Fruit fly (Drosophila melanogaster) whole organism, prepupa: Measurements from ENCODE around the gene CG1785.

Experiments
- CG10669 ChIP-seq: fragments of 200-800 bp; sonication (Bioruptor generic); optimal IDR thresholded peaks from 3 replicates; lab custom pipeline; 2018; ENCODE audit warnings: missing biosample characterization, mild to moderate bottlenecking, missing genetic modification characterization, moderate library complexity
- CG16779 ChIP-seq: fragments of 200-800 bp; sonication (Bioruptor generic); optimal IDR thresholded peaks from 3 replicates; lab custom pipeline; 2017; ENCODE audit warnings: missing biosample characterization, mild to moderate bottlenecking, missing genetic modification characterization
- CG6854 ChIP-seq: fragments of 200-800 bp; sonication (Bioruptor generic); optimal IDR thresholded peaks from 2 replicates; lab custom pipeline; 2017; ENCODE audit warnings: missing biosample characterization, mild to moderate bottlenecking, missing genetic modification characterization
- CG8319 ChIP-seq: fragments of 200-800 bp; sonication (Bioruptor generic); optimal IDR thresholded peaks from 3 replicates; lab custom pipeline; 2016; ENCODE audit warnings: missing biosample characterization, missing genetic modification characterization
- Ets96B ChIP-seq: fragments of 200-800 bp; optimal IDR thresholded peaks from 2 replicates; lab custom pipeline; 2019; ENCODE audit warnings: missing biosample characterization, mild to moderate bottlenecking, missing genetic modification characterization, moderate library complexity
- cyc ChIP-seq: fragments of 200-800 bp; sonication (Bioruptor generic); optimal IDR thresholded peaks from 3 replicates; lab custom pipeline; 2016; ENCODE audit warnings: missing biosample characterization, missing genetic modification characterization
- pdm3 ChIP-seq: fragments of 200-800 bp; sonication (Bioruptor generic); optimal IDR thresholded peaks from 3 replicates; lab custom pipeline; 2016; ENCODE audit warnings: missing biosample characterization, missing genetic modification characterization
- spab ChIP-seq: fragments of 200-800 bp; sonication (Bioruptor generic); optimal IDR thresholded peaks from 2 replicates; lab custom pipeline; 2017; ENCODE audit warnings: missing biosample characterization, mild to moderate bottlenecking, missing genetic modification characterization, missing genetic modification reagents

- TF ChIP-seq CG16779 (tag; lab: Kevin White, UChicago) (no peak), CG8319 (no peak), cyc (GFP tag; lab: Kevin White, UChicago) (no peak), pdm3 (GFP tag; lab: Kevin White, UChicago) (no peak), CG10669 (GFP tag; lab: Kevin White, UChicago) (no peak), CG6854 (no peak), spab (no peak), Ets96B (tag; lab: Kevin White, UChicago) (no peak)
Observed at dm6 chrX:8753703-8754102, 39.0 kb downstream of the CG1785 start.
